Fruit fly (Drosophila melanogaster) Kc167 (cell line): ENCODE data around the gene sty.

Source experiments
- Myc ChIP-seq: fragments of >200 bp; optimal IDR thresholded peaks from 2 replicates; lab custom pipeline; 2017; ENCODE audit warnings: missing external identifiers
- Sin3A ChIP-seq: fragments of >200 bp; optimal IDR thresholded peaks from 2 replicates; lab custom pipeline; 2018; ENCODE audit warnings: missing external identifiers
- h ChIP-seq: fragments of >200 bp; optimal IDR thresholded peaks from 3 replicates; lab custom pipeline; 2018; ENCODE audit warnings: missing external identifiers
- insv ChIP-seq: fragments of >200 bp; optimal IDR thresholded peaks from 3 replicates; lab custom pipeline; 2018; ENCODE audit warnings: missing external identifiers
- ttk ChIP-seq: sonication (Bioruptor generic); optimal IDR thresholded peaks from 2 replicates; lab custom pipeline; 2017; ENCODE audit warnings: missing external identifiers

- TF ChIP-seq ttk (lab: Kevin White, UChicago) = no peak
- no peak for TF ChIP-seq insv
- no peak for TF ChIP-seq Sin3A (lab: Kevin White, UChicago)
- TF ChIP-seq h (lab: Kevin White, UChicago) = no peak
- no peak for TF ChIP-seq Myc (lab: Kevin White, UChicago)
These were observed 34.2 kb downstream of the sty start for dm6 chr3L:3390525-3390924.
